Fruit fly (Drosophila melanogaster) whole organism, adult: ENCODE results near the gene CG31697.

Source experiments
- CG11617 ChIP-seq: fragments of 200-800 bp; sonication (Bioruptor generic); optimal IDR thresholded peaks from 2 replicates; lab custom pipeline; 2017; ENCODE audit warnings: mild to moderate bottlenecking, missing biosample characterization, missing genetic modification reagents, missing genetic modification characterization
- CG12768 ChIP-seq: fragments of 200-800 bp; sonication (Bioruptor generic); optimal IDR thresholded peaks from 2 replicates; lab custom pipeline; 2017; ENCODE audit warnings: missing biosample characterization, missing genetic modification characterization, mild to moderate bottlenecking, moderate library complexity, missing genetic modification reagents
- CG14711 ChIP-seq: fragments of 200-800 bp; sonication (Bioruptor generic); optimal IDR thresholded peaks from 2 replicates; lab custom pipeline; 2018; ENCODE audit warnings: missing biosample characterization, mild to moderate bottlenecking, missing genetic modification characterization, moderate library complexity
- CG1620 ChIP-seq: fragments of 200-800 bp; sonication (Bioruptor generic); optimal IDR thresholded peaks from 2 replicates; lab custom pipeline; 2016; ENCODE audit warnings: missing biosample characterization, missing genetic modification characterization
- CG5204 ChIP-seq: fragments of 200-800 bp; sonication (Bioruptor generic); optimal IDR thresholded peaks from 2 replicates; lab custom pipeline; 2016; ENCODE audit warnings: missing biosample characterization, missing genetic modification characterization
- CG7101 ChIP-seq: fragments of 200-800 bp; sonication (Bioruptor generic); optimal IDR thresholded peaks from 2 replicates; lab custom pipeline; 2018; ENCODE audit warnings: missing biosample characterization, mild to moderate bottlenecking, missing genetic modification characterization, moderate library complexity
- Crg-1 ChIP-seq: fragments of 200-800 bp; sonication (Bioruptor generic); optimal IDR thresholded peaks from 2 replicates; lab custom pipeline; 2016; ENCODE audit warnings: missing biosample characterization, missing genetic modification characterization
- cic ChIP-seq: fragments of 200-800 bp; sonication (Bioruptor generic); optimal IDR thresholded peaks from 2 replicates; lab custom pipeline; 2017; ENCODE audit warnings: missing biosample characterization, mild to moderate bottlenecking, missing genetic modification characterization, moderate library complexity
- cnc ChIP-seq, 2 experiments: fragments of >200 bp; optimal IDR thresholded peaks; 2 replicates each; lab custom pipeline; 2017
- kay ChIP-seq: fragments of 200-800 bp; sonication (Bioruptor generic); peaks from one replicate; lab custom pipeline; 2016; ENCODE audit warnings: missing biosample characterization, missing genetic modification characterization, borderline replicate concordance
- ovo ChIP-seq: fragments of 200-800 bp; sonication (Bioruptor generic); optimal IDR thresholded peaks from 2 replicates; lab custom pipeline; 2016; ENCODE audit warnings: missing biosample characterization, missing genetic modification characterization
- tj ChIP-seq: fragments of 200-800 bp; sonication (Bioruptor generic); optimal IDR thresholded peaks from 3 replicates; lab custom pipeline; 2017; ENCODE audit warnings: missing biosample characterization, mild to moderate bottlenecking, missing genetic modification characterization, moderate library complexity
- toe ChIP-seq: fragments of 200-800 bp; sonication (Bioruptor generic); optimal IDR thresholded peaks from 2 replicates; lab custom pipeline; 2016; ENCODE audit warnings: missing biosample characterization, missing genetic modification characterization

- TF ChIP-seq kay (GFP tag; lab: Kevin White, UChicago) (no peak), CG14711 (tag; lab: Kevin White, UChicago) (no peak), CG11617 (GFP tag; lab: Kevin White, UChicago) (no peak), tj (GFP tag; lab: Kevin White, UChicago) (peak; percentile 48), ovo (no peak), CG5204 (GFP tag; lab: Kevin White, UChicago) (no peak), toe (GFP tag; lab: Kevin White, UChicago) (no peak), cic (GFP tag; lab: Kevin White, UChicago) (no peak), CG1620 (GFP tag; lab: Kevin White, UChicago) (no peak), CG12768 (GFP tag; lab: Kevin White, UChicago) (no peak), Crg-1 (GFP tag; lab: Kevin White, UChicago) (no peak), CG7101 (no peak), cnc (optimal IDR thresholded peaks at IDR 0.05; lab: Kevin White, UChicago) (no peak)
These were observed 44.8 kb downstream of the CG31697 start, which contains the start of gene Pmvk for dm6 chr2L:19579995-19580578.
